Worm (Caenorhabditis elegans) whole organism, L1 larva: ENCODE results near the gene F36F12.3.

Source experiments
- C16A3.4 ChIP-seq: fragments of 150-350 bp; optimal IDR thresholded peaks from 2 replicates; lab custom pipeline; 2014; ENCODE audit warnings: missing biosample characterization, missing genetic modification characterization
- F16B12.6 ChIP-seq: fragments of 150-350 bp; optimal IDR thresholded peaks from 2 replicates; lab custom pipeline; 2014; ENCODE audit warnings: missing biosample characterization, missing genetic modification characterization
- ama-1 ChIP-seq: fragments of 150-350 bp; optimal IDR thresholded peaks from 2 replicates; lab custom pipeline; 2014
- ceh-88 ChIP-seq: fragments of 200-800 bp; sonication (Bioruptor generic); IDR thresholded peaks from 2 replicates; pipeline ENCODE4 v1.3.6; 2022; ENCODE audit warnings: missing genetic modification characterization, missing compliant biosample characterization
- ceh-90 ChIP-seq: sonication (generic microtip); optimal IDR thresholded peaks from 2 replicates; lab custom pipeline; 2016; ENCODE audit warnings: missing genetic modification characterization, missing compliant biosample characterization
- dpl-1 ChIP-seq, 3 experiments: fragments of 150-350 bp in 2 of 3; sonication (generic microtip) in 1 of 3; optimal IDR thresholded peaks; 2 replicates each; lab custom pipeline; 2014 to 2017; ENCODE audit warnings: missing biosample characterization in 3 of 3, missing genetic modification characterization in 3 of 3, missing genetic modification reagents in 3 of 3
- dsc-1 ChIP-seq: sonication (generic microtip); optimal IDR thresholded peaks from 2 replicates; lab custom pipeline; 2016; ENCODE audit warnings: mild to moderate bottlenecking, missing genetic modification characterization, missing compliant biosample characterization
- efl-1 ChIP-seq, 4 experiments: fragments of 150-350 bp; optimal IDR thresholded peaks in 3 of 4; peaks in 1 of 4; 1 replicate in 1 of 4; 2 replicates in 3 of 4; lab custom pipeline; 2014; ENCODE audit warnings: missing biosample characterization in 2 of 4, missing genetic modification characterization in 2 of 4, missing genetic modification reagents in 2 of 4
- egl-27 ChIP-seq, 2 experiments: fragments of 150-350 bp in 1 of 2; sonication (generic microtip); optimal IDR thresholded peaks; 3 replicates each; lab custom pipeline; 2017 to 2018; ENCODE audit warnings: missing biosample characterization in 2 of 2, missing genetic modification characterization in 2 of 2, missing genetic modification reagents in 2 of 2
- fkh-8 ChIP-seq: sonication (generic microtip); optimal IDR thresholded peaks from 2 replicates; lab custom pipeline; 2016; ENCODE audit warnings: mild to moderate bottlenecking, missing genetic modification characterization, missing compliant biosample characterization
- irx-1 ChIP-seq: sonication (generic microtip); optimal IDR thresholded peaks from 2 replicates; lab custom pipeline; 2016; ENCODE audit warnings: missing genetic modification characterization, missing compliant biosample characterization
- isw-1 ChIP-seq: fragments of 200-800 bp; sonication (Bioruptor generic); IDR thresholded peaks from 2 replicates; pipeline ENCODE4 v1.3.6; 2022; ENCODE audit warnings: missing genetic modification characterization, missing compliant biosample characterization
- lin-14 ChIP-seq: fragments of 200-800 bp; sonication (Bioruptor generic); optimal IDR thresholded peaks from 2 replicates; lab custom pipeline; 2018; ENCODE audit warnings: mild to moderate bottlenecking, missing genetic modification characterization, moderate library complexity, missing compliant biosample characterization
- lin-35 ChIP-seq, 2 experiments: fragments of 150-350 bp; optimal IDR thresholded peaks; 2 replicates each; lab custom pipeline; 2014; ENCODE audit warnings: missing biosample characterization in 2 of 2, missing genetic modification characterization in 2 of 2, missing genetic modification reagents in 2 of 2
- mdl-1 ChIP-seq, 2 experiments: fragments of 150-350 bp; optimal IDR thresholded peaks; 2 replicates each; lab custom pipeline; 2014 to 2017; ENCODE audit warnings: missing biosample characterization in 2 of 2, missing genetic modification characterization in 2 of 2, inconsistent platforms in 1 of 2
- mep-1 ChIP-seq: fragments of 150-350 bp; optimal IDR thresholded peaks from 2 replicates; lab custom pipeline; 2014; ENCODE audit warnings: missing biosample characterization, missing genetic modification characterization
- nhr-237 ChIP-seq: fragments of 150-350 bp; optimal IDR thresholded peaks from 2 replicates; lab custom pipeline; 2014; ENCODE audit warnings: missing biosample characterization, missing genetic modification characterization
- nhr-28 ChIP-seq: fragments of 150-350 bp; optimal IDR thresholded peaks from 2 replicates; lab custom pipeline; 2014; ENCODE audit warnings: missing biosample characterization, missing genetic modification characterization
- nhr-47 ChIP-seq: sonication (generic microtip); optimal IDR thresholded peaks from 2 replicates; lab custom pipeline; 2016; ENCODE audit warnings: mild to moderate bottlenecking, missing genetic modification characterization, moderate library complexity, missing compliant biosample characterization
- nhr-71 ChIP-seq: sonication (generic microtip); optimal IDR thresholded peaks from 2 replicates; lab custom pipeline; 2016; ENCODE audit warnings: mild to moderate bottlenecking, missing genetic modification characterization, moderate library complexity, missing compliant biosample characterization
- nhr-84 ChIP-seq: sonication (generic microtip); optimal IDR thresholded peaks from 2 replicates; lab custom pipeline; 2017; ENCODE audit warnings: missing biosample characterization, missing genetic modification characterization
- nhr-85 ChIP-seq: sonication (generic microtip); peaks from one replicate; lab custom pipeline; 2016; ENCODE audit warnings: missing genetic modification characterization, inconsistent platforms, missing compliant biosample characterization
- pax-3 ChIP-seq: fragments of 200-800 bp; sonication (Bioruptor generic); optimal IDR thresholded peaks from 2 replicates; lab custom pipeline; 2018; ENCODE audit warnings: mild to moderate bottlenecking, missing genetic modification characterization, moderate library complexity, missing compliant biosample characterization
- rnt-1 ChIP-seq: sonication (generic microtip); optimal IDR thresholded peaks from 2 replicates; lab custom pipeline; 2016; ENCODE audit warnings: mild to moderate bottlenecking, missing genetic modification characterization, moderate library complexity, missing compliant biosample characterization
- snu-23 ChIP-seq: sonication (generic microtip); optimal IDR thresholded peaks from 2 replicates; lab custom pipeline; 2016; ENCODE audit warnings: missing genetic modification characterization, missing compliant biosample characterization
- sup-37 ChIP-seq: fragments of 200-800 bp; sonication (Bioruptor generic); optimal IDR thresholded peaks from 2 replicates; lab custom pipeline; 2018; ENCODE audit warnings: mild to moderate bottlenecking, missing genetic modification characterization, missing compliant biosample characterization
- tlp-1 ChIP-seq: fragments of 150-350 bp; optimal IDR thresholded peaks from 2 replicates; lab custom pipeline; 2014; ENCODE audit warnings: missing biosample characterization, missing genetic modification characterization
- unc-62 ChIP-seq: fragments of 150-350 bp; optimal IDR thresholded peaks from 2 replicates; lab custom pipeline; 2014; ENCODE audit warnings: missing biosample characterization, missing genetic modification reagents, missing genetic modification characterization
- vab-15 ChIP-seq: sonication (generic microtip); optimal IDR thresholded peaks from 2 replicates; lab custom pipeline; 2017; ENCODE audit warnings: missing genotype, mild to moderate bottlenecking, missing genetic modification characterization, missing compliant biosample characterization
- xbp-1 ChIP-seq: sonication (generic microtip); optimal IDR thresholded peaks from 2 replicates; lab custom pipeline; 2016; ENCODE audit warnings: missing genetic modification characterization, missing compliant biosample characterization

Gene F36F12.3

DNA sequence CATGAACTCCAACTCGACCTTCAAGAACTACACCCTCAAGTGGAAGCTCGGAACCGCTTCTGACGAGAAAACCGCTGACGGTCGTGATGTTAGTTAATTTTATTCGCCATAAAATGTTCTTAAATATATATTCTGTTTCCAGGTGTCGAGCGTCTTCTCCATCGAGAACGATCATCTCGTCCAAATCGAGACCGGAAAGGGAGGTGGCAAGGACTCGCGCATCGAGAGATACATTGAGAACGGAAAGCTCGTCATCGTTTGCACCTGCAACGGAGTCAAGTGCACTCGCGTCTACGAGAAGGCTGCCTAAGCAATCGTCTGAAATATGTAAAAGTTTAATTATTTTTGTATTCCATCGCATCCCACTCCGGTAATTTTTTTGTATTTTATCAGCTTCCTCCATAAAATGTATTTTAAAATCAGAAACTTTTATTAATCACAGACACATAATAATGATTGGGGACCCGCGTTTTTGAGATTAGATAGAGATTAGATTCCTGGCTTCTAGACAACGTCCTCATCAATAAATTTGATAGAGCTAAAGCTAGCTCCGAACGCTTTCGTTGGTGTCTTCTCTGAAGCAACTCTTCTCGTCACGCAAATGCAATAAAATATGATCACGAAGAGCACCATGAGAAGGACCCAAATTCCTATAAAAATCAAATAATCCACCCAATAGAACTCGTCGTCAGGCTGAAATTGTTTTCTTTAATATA lies 16.7 kb upstream of the F36F12.3 start:
- TF ChIP-seq nhr-85 (peak; percentile 22), mep-1 (tag; lab: Kevin White, UChicago) (peak; percentile 13), nhr-71 (tag; lab: Kevin White, UChicago) (no peak)

- TF ChIP-seq ama-1 (no peak), nhr-237 (no peak), nhr-84 (tag; lab: Kevin White, UChicago) (no peak), F16B12.6 (tag; lab: Kevin White, UChicago) (no peak), nhr-28 (tag; lab: Kevin White, UChicago) (no peak), ceh-88 (no peak), isw-1 (no peak)
Measured at ce11 chrV:2072807-2073206, 12.8 kb upstream of the F36F12.3 start, which contains the start of gene Y40B10A.9. Gene Y40B10A.9 (minus strand): TSS chrV:2072907.

ce11 chrV:2076043-2076442 lies 9.6 kb upstream of the F36F12.3 start:
- TF ChIP-seq fkh-8 (tag; lab: Kevin White, UChicago) = peak; percentile 19
- TF ChIP-seq nhr-71 (tag; lab: Kevin White, UChicago) = peak; percentile 26
- TF ChIP-seq vab-15 (tag; lab: Kevin White, UChicago) = peak; percentile 83
- peak in 1 of 3 experiments; percentile 1 for TF ChIP-seq dpl-1 (GFP tag; optimal IDR thresholded peaks at IDR 0.05; lab: Kevin White, UChicago)
- TF ChIP-seq ceh-90 (tag; lab: Kevin White, UChicago) = no peak
- TF ChIP-seq sup-37 (GFP tag; lab: Kevin White, UChicago) = no peak
- TF ChIP-seq lin-14 (GFP tag; lab: Kevin White, UChicago) = peak; percentile 88
- TF ChIP-seq rnt-1 = peak; percentile 64
- no peak for TF ChIP-seq mdl-1 (tag; optimal IDR thresholded peaks at IDR 0.05; lab: Kevin White, UChicago)
- TF ChIP-seq, all 84 proteins: peak for 6

- TF ChIP-seq efl-1 (optimal IDR thresholded peaks at IDR 0.05; lab: Kevin White, UChicago) = no peak
- TF ChIP-seq efl-1 (GFP tag; optimal IDR thresholded peaks at IDR 0.05 in 1 of 2; lab: Kevin White, UChicago) = peak in 1 of 2 experiments; percentile 77
- TF ChIP-seq unc-62 (GFP tag; lab: Kevin White, UChicago) = no peak
- TF ChIP-seq, all 84 proteins: peak for 1
Measured at ce11 chrV:2081269-2081668, 4.3 kb upstream of the F36F12.3 start.

ce11 chrV:2081894-2082293 lies 3.7 kb upstream of the F36F12.3 start:
- no peak for TF ChIP-seq irx-1
- no peak for TF ChIP-seq xbp-1 (tag; lab: Kevin White, UChicago)
- TF ChIP-seq egl-27 (tag; optimal IDR thresholded peaks at IDR 0.05; lab: Kevin White, UChicago) = no peak
- peak; percentile 65 for TF ChIP-seq lin-14 (GFP tag; lab: Kevin White, UChicago)
- TF ChIP-seq lin-35 (GFP tag; optimal IDR thresholded peaks at IDR 0.05; lab: Kevin White, UChicago) = no peak
- TF ChIP-seq rnt-1 = peak; percentile 57

- TF ChIP-seq tlp-1 (tag; lab: Kevin White, UChicago) = no peak
- no peak for TF ChIP-seq efl-1 (optimal IDR thresholded peaks at IDR 0.05; lab: Kevin White, UChicago)
- TF ChIP-seq efl-1 (GFP tag; optimal IDR thresholded peaks at IDR 0.05 in 1 of 2; lab: Kevin White, UChicago) = no peak
- TF ChIP-seq dsc-1 (tag; lab: Kevin White, UChicago) = no peak
- no peak for TF ChIP-seq C16A3.4 (tag; lab: Kevin White, UChicago)
- TF ChIP-seq snu-23 (GFP tag; lab: Kevin White, UChicago) = no peak
- no peak for TF ChIP-seq nhr-47 (tag; lab: Kevin White, UChicago)
- TF ChIP-seq pax-3 (tag; lab: Kevin White, UChicago) = no peak
Measured at ce11 chrV:2083869-2084268, 1.7 kb upstream of the F36F12.3 start.
